Fruit fly (Drosophila melanogaster) whole organism, embryonic: ENCODE data around the gene IntS6.
A peak's percentile ranks its signal among the peaks of the same experiment; 100 is the strongest.

Experiments
- Abd-B ChIP-seq: fragments of 200-800 bp; sonication (Bioruptor generic); optimal IDR thresholded peaks from 2 replicates; lab custom pipeline; 2018; ENCODE audit warnings: missing biosample characterization, mild to moderate bottlenecking, missing genetic modification characterization, moderate library complexity
- CG10267 ChIP-seq: fragments of 200-800 bp; sonication (Bioruptor generic); optimal IDR thresholded peaks from 2 replicates; lab custom pipeline; 2018; ENCODE audit warnings: missing biosample characterization, mild to moderate bottlenecking, missing genetic modification characterization, moderate library complexity
- CG11085 ChIP-seq: fragments of 200-800 bp; sonication (Bioruptor generic); IDR thresholded peaks from 2 replicates; pipeline ENCODE4 v1.3.6; 2022; ENCODE audit warnings: missing biosample characterization, missing genetic modification characterization
- CG11456 ChIP-seq: fragments of 200-800 bp; sonication (Bioruptor generic); IDR thresholded peaks from 3 replicates; pipeline ENCODE4 v1.3.6; 2022; ENCODE audit warnings: missing biosample characterization, missing genetic modification characterization
- CG12299 ChIP-seq: fragments of 200-800 bp; sonication (Bioruptor generic); optimal IDR thresholded peaks from 2 replicates; lab custom pipeline; 2018; ENCODE audit warnings: missing biosample characterization, mild to moderate bottlenecking, missing genetic modification characterization
- CG13123 ChIP-seq: fragments of 200-800 bp; sonication (Bioruptor generic); optimal IDR thresholded peaks from 2 replicates; lab custom pipeline; 2016; ENCODE audit warnings: missing biosample characterization, missing genetic modification characterization
- CG15479 ChIP-seq: fragments of 200-800 bp; sonication (Bioruptor generic); optimal IDR thresholded peaks from 3 replicates; lab custom pipeline; 2019; ENCODE audit warnings: missing biosample characterization, mild to moderate bottlenecking, missing genetic modification characterization, moderate library complexity
- CG1647 ChIP-seq: fragments of 200-800 bp; sonication (Bioruptor generic); optimal IDR thresholded peaks from 3 replicates; lab custom pipeline; 2016; ENCODE audit warnings: missing biosample characterization, missing genetic modification characterization
- CG16863 ChIP-seq: fragments of 200-800 bp; sonication (Bioruptor generic); optimal IDR thresholded peaks from 3 replicates; lab custom pipeline; 2016; ENCODE audit warnings: missing biosample characterization, missing genetic modification characterization
- CG17328 ChIP-seq: fragments of 200-800 bp; sonication (Bioruptor generic); IDR thresholded peaks from 2 replicates; pipeline ENCODE4 v1.3.6; 2022; ENCODE audit warnings: missing biosample characterization, missing genetic modification characterization
- CG3163 ChIP-seq: fragments of 200-800 bp; sonication (Bioruptor generic); optimal IDR thresholded peaks from 3 replicates; lab custom pipeline; 2016; ENCODE audit warnings: missing biosample characterization, missing genetic modification characterization
- CG4360 ChIP-seq: fragments of 200-800 bp; sonication (Bioruptor generic); IDR thresholded peaks from 2 replicates; pipeline ENCODE4 v1.3.6; 2022; ENCODE audit warnings: missing biosample characterization, missing genetic modification characterization
- CG4404 ChIP-seq: fragments of 200-800 bp; sonication (Bioruptor generic); IDR thresholded peaks from 2 replicates; pipeline ENCODE4 v1.3.6; 2022; ENCODE audit warnings: missing biosample characterization, missing genetic modification characterization
- CG6813 ChIP-seq: fragments of 200-800 bp; sonication (Bioruptor generic); optimal IDR thresholded peaks from 2 replicates; lab custom pipeline; 2017; ENCODE audit warnings: missing biosample characterization, missing genetic modification characterization, mild to moderate bottlenecking, moderate library complexity, missing genetic modification reagents
- CG6854 ChIP-seq: fragments of 200-800 bp; sonication (Bioruptor generic); optimal IDR thresholded peaks from 3 replicates; lab custom pipeline; 2017; ENCODE audit warnings: missing biosample characterization, mild to moderate bottlenecking, missing genetic modification characterization
- CG7745 ChIP-seq: fragments of 200-800 bp; sonication (Bioruptor generic); optimal IDR thresholded peaks from 2 replicates; lab custom pipeline; 2018; ENCODE audit warnings: missing biosample characterization, mild to moderate bottlenecking, missing genetic modification characterization, moderate library complexity
- CG8089 ChIP-seq: fragments of 200-800 bp; sonication (Bioruptor generic); optimal IDR thresholded peaks from 3 replicates; lab custom pipeline; 2016; ENCODE audit warnings: missing biosample characterization, missing genetic modification characterization
- CG8281 ChIP-seq: fragments of 200-800 bp; sonication (Bioruptor generic); optimal IDR thresholded peaks from 2 replicates; lab custom pipeline; 2018; ENCODE audit warnings: missing biosample characterization, mild to moderate bottlenecking, missing genetic modification characterization, moderate library complexity
- CG8388 ChIP-seq: fragments of 200-800 bp; sonication (Bioruptor generic); optimal IDR thresholded peaks from 2 replicates; lab custom pipeline; 2019; ENCODE audit warnings: missing biosample characterization, mild to moderate bottlenecking, missing genetic modification characterization, moderate library complexity
- Ets65A ChIP-seq: fragments of 200-800 bp; sonication (Bioruptor generic); peaks from one replicate; lab custom pipeline; 2016; ENCODE audit warnings: missing biosample characterization, missing genetic modification characterization
- H2.0 ChIP-seq: fragments of 200-800 bp; sonication (Bioruptor generic); IDR thresholded peaks from 2 replicates; pipeline ENCODE4 v1.3.6; 2022; ENCODE audit warnings: missing biosample characterization, missing genetic modification characterization
- HLHmδ ChIP-seq: fragments of 200-800 bp; sonication (Bioruptor generic); optimal IDR thresholded peaks from 2 replicates; lab custom pipeline; 2018; ENCODE audit warnings: missing biosample characterization, mild to moderate bottlenecking, missing genetic modification characterization, moderate library complexity
- Hr78 ChIP-seq, 2 experiments: fragments of 200-800 bp in 1 of 2; fragments of >200 bp in 1 of 2; sonication (Bioruptor generic) in 1 of 2; optimal IDR thresholded peaks; 2 replicates each; lab custom pipeline; 2017 to 2019; ENCODE audit warnings: missing biosample characterization in 2 of 2, missing genetic modification characterization in 2 of 2, mild to moderate bottlenecking in 1 of 2, moderate library complexity in 1 of 2
- Jarid2 ChIP-seq: fragments of 200-800 bp; sonication (Bioruptor generic); optimal IDR thresholded peaks from 3 replicates; lab custom pipeline; 2017; ENCODE audit warnings: mild to moderate bottlenecking, missing biosample characterization, missing genetic modification reagents, missing genetic modification characterization
- Lhr ChIP-seq: fragments of 200-800 bp; sonication (Bioruptor generic); optimal IDR thresholded peaks from 3 replicates; lab custom pipeline; 2017; ENCODE audit warnings: mild to moderate bottlenecking, missing biosample characterization, missing genetic modification reagents, missing genetic modification characterization
- Max ChIP-seq: fragments of 200-800 bp; sonication (Bioruptor generic); optimal IDR thresholded peaks from 2 replicates; lab custom pipeline; 2016; ENCODE audit warnings: missing biosample characterization, mild to moderate bottlenecking, missing genetic modification characterization
- Neu2 ChIP-seq: fragments of 200-800 bp; sonication (Bioruptor generic); optimal IDR thresholded peaks from 3 replicates; lab custom pipeline; 2016; ENCODE audit warnings: missing biosample characterization, missing genetic modification characterization, borderline replicate concordance
- Ptx1 ChIP-seq: fragments of 200-800 bp; sonication (Bioruptor generic); IDR thresholded peaks from 2 replicates; pipeline ENCODE4 v1.3.6; 2022; ENCODE audit warnings: missing biosample characterization, missing genetic modification characterization
- Xbp1 ChIP-seq: fragments of 200-800 bp; sonication (Bioruptor generic); optimal IDR thresholded peaks from 3 replicates; lab custom pipeline; 2016; ENCODE audit warnings: missing biosample characterization, mild to moderate bottlenecking, missing genetic modification characterization
- croc ChIP-seq: fragments of 200-800 bp; sonication (Bioruptor generic); conservative IDR thresholded peaks from 3 replicates; pipeline ENCODE4 v1.3.6; 2022; ENCODE audit warnings: missing biosample characterization, missing genetic modification characterization
- dan ChIP-seq: fragments of 200-800 bp; sonication (Bioruptor generic); IDR thresholded peaks from 2 replicates; pipeline ENCODE4 v1.3.6; 2022; ENCODE audit warnings: missing biosample characterization, missing genetic modification characterization
- dmrt11E ChIP-seq: fragments of 200-800 bp; sonication (Bioruptor generic); optimal IDR thresholded peaks from 3 replicates; lab custom pipeline; 2018; ENCODE audit warnings: missing biosample characterization, mild to moderate bottlenecking, missing genetic modification characterization, moderate library complexity
- dpn ChIP-seq, 2 experiments: fragments of 200-800 bp; sonication (Bioruptor generic); optimal IDR thresholded peaks; 3 replicates each; lab custom pipeline; 2016; ENCODE audit warnings: missing biosample characterization in 2 of 2, missing genetic modification characterization in 2 of 2
- emc ChIP-seq: fragments of 200-800 bp; sonication (Bioruptor generic); optimal IDR thresholded peaks from 2 replicates; lab custom pipeline; 2016; ENCODE audit warnings: missing biosample characterization, missing genetic modification characterization
- ems ChIP-seq: fragments of 200-800 bp; sonication (Bioruptor generic); optimal IDR thresholded peaks from 3 replicates; lab custom pipeline; 2016; ENCODE audit warnings: missing biosample characterization, missing genetic modification characterization
- ewg ChIP-seq: fragments of 200-800 bp; sonication (Bioruptor generic); optimal IDR thresholded peaks from 3 replicates; lab custom pipeline; 2017; ENCODE audit warnings: mild to moderate bottlenecking, missing biosample characterization, missing genetic modification reagents, missing genetic modification characterization
- gcm ChIP-seq: fragments of 200-800 bp; sonication (Bioruptor generic); optimal IDR thresholded peaks from 2 replicates; lab custom pipeline; 2019; ENCODE audit warnings: missing biosample characterization, mild to moderate bottlenecking, missing genetic modification characterization, moderate library complexity
- gem ChIP-seq: fragments of 200-800 bp; sonication (Bioruptor generic); optimal IDR thresholded peaks from 2 replicates; lab custom pipeline; 2019; ENCODE audit warnings: missing biosample characterization, mild to moderate bottlenecking, missing genetic modification characterization, moderate library complexity
- gsb-n ChIP-seq: fragments of 200-800 bp; sonication (Bioruptor generic); optimal IDR thresholded peaks from 3 replicates; lab custom pipeline; 2018; ENCODE audit warnings: missing biosample characterization, mild to moderate bottlenecking, missing genetic modification characterization
- kni ChIP-seq: fragments of 200-800 bp; sonication (Bioruptor generic); optimal IDR thresholded peaks from 3 replicates; lab custom pipeline; 2017; ENCODE audit warnings: mild to moderate bottlenecking, missing biosample characterization, missing genetic modification reagents, missing genetic modification characterization
- lola ChIP-seq, 3 experiments: fragments of >200 bp in 2 of 3; fragments of 200-800 bp in 1 of 3; sonication (Bioruptor generic) in 1 of 3; optimal IDR thresholded peaks; 2 replicates each; lab custom pipeline; 2017 to 2019; ENCODE audit warnings: missing biosample characterization in 3 of 3, missing genetic modification characterization in 3 of 3, mild to moderate bottlenecking in 1 of 3, moderate library complexity in 1 of 3
- nau ChIP-seq: fragments of 200-800 bp; sonication (Bioruptor generic); optimal IDR thresholded peaks from 3 replicates; lab custom pipeline; 2017; ENCODE audit warnings: missing biosample characterization, mild to moderate bottlenecking, missing genetic modification characterization, missing genetic modification reagents
- org-1 ChIP-seq: fragments of 200-800 bp; sonication (Bioruptor generic); optimal IDR thresholded peaks from 2 replicates; lab custom pipeline; 2017; ENCODE audit warnings: missing biosample characterization, missing genetic modification characterization
- phol ChIP-seq: fragments of 200-800 bp; sonication (Bioruptor generic); optimal IDR thresholded peaks from 3 replicates; lab custom pipeline; 2018; ENCODE audit warnings: missing biosample characterization, mild to moderate bottlenecking, missing genetic modification characterization, moderate library complexity
- prd ChIP-seq, 3 experiments: fragments of >200 bp in 2 of 3; fragments of 200-800 bp in 1 of 3; sonication (Bioruptor generic) in 1 of 3; optimal IDR thresholded peaks in 2 of 3; IDR thresholded peaks in 1 of 3; 2 replicates in 2 of 3; 3 replicates in 1 of 3; pipeline versions ENCODE4 v1.3.6 to Lab custom; 2017 to 2022; ENCODE audit warnings: missing biosample characterization in 1 of 3, missing genetic modification characterization in 1 of 3
- pros ChIP-seq: fragments of 200-800 bp; sonication (Bioruptor generic); optimal IDR thresholded peaks from 3 replicates; lab custom pipeline; 2019; ENCODE audit warnings: missing biosample characterization, mild to moderate bottlenecking, missing genetic modification characterization, moderate library complexity
- ro ChIP-seq: fragments of 200-800 bp; sonication (Bioruptor generic); IDR thresholded peaks from 2 replicates; pipeline ENCODE4 v1.3.6; 2022; ENCODE audit warnings: missing biosample characterization, missing genetic modification characterization
- shn ChIP-seq: fragments of 200-800 bp; sonication (Bioruptor generic); optimal IDR thresholded peaks from 3 replicates; lab custom pipeline; 2016; ENCODE audit warnings: missing biosample characterization, missing genetic modification characterization
- tap ChIP-seq: fragments of 200-800 bp; optimal IDR thresholded peaks from 3 replicates; lab custom pipeline; 2019; ENCODE audit warnings: missing biosample characterization, mild to moderate bottlenecking, missing genetic modification characterization, moderate library complexity
- zf30C ChIP-seq: fragments of 200-800 bp; sonication (Bioruptor generic); optimal IDR thresholded peaks from 3 replicates; lab custom pipeline; 2018; ENCODE audit warnings: missing biosample characterization, mild to moderate bottlenecking, missing genetic modification characterization

IntS6 gene

dm6 chrX:5770730-5771181 is 23.7 kb upstream of the IntS6 start, which contains the start of gene CG3097 (continued):
- TF ChIP-seq CG7745 (no peak), tap (no peak), CG3163 (GFP tag; lab: Kevin White, UChicago) (no peak), CG12299 (no peak), ro (GFP tag; lab: Robert Waterston, UW) (no peak), Max (GFP tag; lab: Kevin White, UChicago) (no peak), CG8281 (tag; lab: Kevin White, UChicago) (no peak), CG16863 (no peak), H2.0 (GFP tag; lab: Robert Waterston, UW) (no peak), ewg (GFP tag; lab: Kevin White, UChicago) (no peak), CG11456 (GFP tag; lab: Robert Waterston, UW) (no peak), nau (no peak), croc (GFP tag; lab: Robert Waterston, UW) (no peak), CG8089 (GFP tag; lab: Kevin White, UChicago) (no peak), shn (GFP tag; lab: Kevin White, UChicago) (no peak), org-1 (GFP tag; lab: Kevin White, UChicago) (no peak), emc (GFP tag; lab: Kevin White, UChicago) (no peak), phol (tag; lab: Kevin White, UChicago) (no peak), dpn (GFP tag; optimal IDR thresholded peaks at IDR 0.05; lab: Kevin White, UChicago) (no peak), CG15479 (GFP tag; lab: Kevin White, UChicago) (no peak), CG4404 (GFP tag; lab: Robert Waterston, UW) (no peak), gem (no peak), CG13123 (no peak), CG17328 (GFP tag; lab: Robert Waterston, UW) (no peak), Jarid2 (GFP tag; lab: Kevin White, UChicago) (peak; percentile 24), Hr78 (GFP tag; optimal IDR thresholded peaks at IDR 0.05; lab: Kevin White, UChicago) (peak in 1 of 2 experiments; percentile 40), Ptx1 (GFP tag; lab: Robert Waterston, UW) (no peak), zf30C (no peak), Lhr (GFP tag; lab: Kevin White, UChicago) (no peak), kni (GFP tag; lab: Kevin White, UChicago) (peak; percentile 74), CG1647 (GFP tag; lab: Kevin White, UChicago) (no peak), CG10267 (tag; lab: Kevin White, UChicago) (no peak), gcm (GFP tag; lab: Kevin White, UChicago) (no peak), CG6813 (GFP tag; lab: Kevin White, UChicago) (no peak), prd (optimal IDR thresholded peaks at IDR 0.05; lab: Kevin White, UChicago) (no peak), prd (GFP tag; IDR thresholded peaks at IDR 0.05; lab: Robert Waterston, UW) (peak; percentile 21; the same call in 1 of the 3 replicates), dmrt11E (no peak), CG8388 (GFP tag; lab: Kevin White, UChicago) (no peak), Neu2 (GFP tag; lab: Kevin White, UChicago) (no peak), Xbp1 (GFP tag; lab: Kevin White, UChicago) (no peak), Ets65A (GFP tag; lab: Kevin White, UChicago) (no peak), CG4360 (peak; percentile 83), ems (no peak), dan (GFP tag; lab: Robert Waterston, UW) (no peak), gsb-n (tag; lab: Kevin White, UChicago) (peak; percentile 7), Abd-B (GFP tag; lab: Kevin White, UChicago) (no peak), CG6854 (no peak), lola (GFP tag; optimal IDR thresholded peaks at IDR 0.05; lab: Kevin White, UChicago) (no peak), HLHmδ (GFP tag; lab: Kevin White, UChicago) (peak; percentile 52), CG11085 (no peak), pros (peak; percentile 24)
